Worm (Caenorhabditis elegans): ENCODE results near the gene C36E6.8.

DNA sequence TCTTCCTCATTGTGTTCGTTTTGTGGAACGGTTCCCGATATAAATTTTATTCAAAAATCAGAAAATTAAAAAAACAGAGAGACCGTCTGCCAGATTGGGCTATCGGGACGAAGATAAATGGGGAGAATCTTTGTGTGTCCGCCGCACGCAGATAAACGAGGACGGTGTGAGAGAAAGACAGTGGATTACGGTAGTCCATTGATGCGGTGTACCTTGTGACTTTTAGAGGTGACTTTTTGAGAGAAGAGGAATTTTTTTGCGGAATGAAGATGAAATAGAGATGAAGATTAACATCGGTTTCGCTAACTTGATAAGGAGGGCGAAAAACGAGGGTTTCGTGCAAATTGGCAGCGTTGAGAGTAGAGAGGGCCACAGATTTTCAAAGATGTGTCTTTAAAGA lies 10.7 kb upstream of the C36E6.8 start:
- TF ChIP-seq him-1 (tag; optimal IDR thresholded peaks at IDR 0.05) (no peak), W03F9.2 (tag; optimal IDR thresholded peaks at IDR 0.05) (no peak), dao-5 (tag; optimal IDR thresholded peaks at IDR 0.05) (no peak)
